Fruit fly (Drosophila melanogaster): Measurements from ENCODE around the gene MKP-4.

The MKP-4 gene

dm6 chrX:19663196-19663858 lies 40.4 kb downstream of the MKP-4 start (continued):
- 0 out of 2 replicates have a peak, but pooled peaks have one; percentile 6 for TF ChIP-seq CG9215 (GFP tag; IDR thresholded peaks at IDR 0.05)
- TF ChIP-seq dmrt99B (tag; optimal IDR thresholded peaks at IDR 0.05) = peak; percentile 72
- peak; percentile 32 for TF ChIP-seq Dek (tag; optimal IDR thresholded peaks at IDR 0.05)
- no peak for TF ChIP-seq CG10654 (GFP tag; optimal IDR thresholded peaks at IDR 0.05)
- no peak for TF ChIP-seq p53 (GFP tag; optimal IDR thresholded peaks at IDR 0.05)
- TF ChIP-seq CG9727 (GFP tag; optimal IDR thresholded peaks at IDR 0.05) = peak; percentile 78
- no peak for TF ChIP-seq sc (optimal IDR thresholded peaks at IDR 0.05)
- peak; percentile 24 for TF ChIP-seq sc (GFP tag; optimal IDR thresholded peaks at IDR 0.05)
- TF ChIP-seq dysf (GFP tag; IDR thresholded peaks at IDR 0.05) = peak; percentile 37; the same call in 1 of the 3 replicates
- 0 out of 2 replicates have a peak, but pooled peaks have one; percentile 26 for TF ChIP-seq CG4404 (GFP tag; IDR thresholded peaks at IDR 0.05)
- peak; percentile 75 for TF ChIP-seq Meics (GFP tag; optimal IDR thresholded peaks at IDR 0.05)
- peak; percentile 76 for TF ChIP-seq CG9437 (GFP tag; optimal IDR thresholded peaks at IDR 0.05)
- no peak for TF ChIP-seq pho (GFP tag; optimal IDR thresholded peaks at IDR 0.05)
- TF ChIP-seq Awh (GFP tag; IDR thresholded peaks at IDR 0.05) = 0 out of 2 replicates have a peak, but pooled peaks have one; percentile 13
- peak; percentile 55 for TF ChIP-seq CG1529 (GFP tag; optimal IDR thresholded peaks at IDR 0.05)
- TF ChIP-seq otp (GFP tag; IDR thresholded peaks at IDR 0.05) = no peak
- TF ChIP-seq dmrt11E (tag; optimal IDR thresholded peaks at IDR 0.05) = peak; percentile 70
- peak; percentile 66 for TF ChIP-seq grau (tag; optimal IDR thresholded peaks at IDR 0.05)
- peak; percentile 62 for TF ChIP-seq bcd (GFP tag; optimal IDR thresholded peaks at IDR 0.05)
- TF ChIP-seq Scr (GFP tag; IDR thresholded peaks at IDR 0.05; ENCODE audit: partially characterized antibody) = no peak
- TF ChIP-seq CG33557 (GFP tag; optimal IDR thresholded peaks at IDR 0.05) = peak; percentile 57
- TF ChIP-seq CG13296 (GFP tag; optimal IDR thresholded peaks at IDR 0.05) = no peak
- peak; percentile 4 for TF ChIP-seq CG30431 (GFP tag; optimal IDR thresholded peaks at IDR 0.05)
- TF ChIP-seq CG4707 (GFP tag; optimal IDR thresholded peaks at IDR 0.05) = peak; percentile 44
- peak; percentile 24 for TF ChIP-seq CG10543 (GFP tag; optimal IDR thresholded peaks at IDR 0.05)
- peak; percentile 58 for TF ChIP-seq CG2712 (tag; optimal IDR thresholded peaks at IDR 0.05)
- peak; percentile 37 for TF ChIP-seq Spps (tag; optimal IDR thresholded peaks at IDR 0.05)
- TF ChIP-seq oc (tag; optimal IDR thresholded peaks at IDR 0.05) = no peak
- TF ChIP-seq fu2 (GFP tag; optimal IDR thresholded peaks at IDR 0.05) = no peak
- TF ChIP-seq prd (optimal IDR thresholded peaks at IDR 0.05) = no peak
- TF ChIP-seq prd (GFP tag; IDR thresholded peaks at IDR 0.05) = 0 out of 3 replicates have a peak, but pooled peaks have one; percentile 16
- TF ChIP-seq Hr3 (GFP tag; optimal IDR thresholded peaks at IDR 0.05) = peak; percentile 25
- no peak for TF ChIP-seq da (GFP tag; optimal IDR thresholded peaks at IDR 0.05)
- no peak for TF ChIP-seq Dip3 (GFP tag; optimal IDR thresholded peaks at IDR 0.05)
- TF ChIP-seq Oli (tag; optimal IDR thresholded peaks at IDR 0.05) = peak; percentile 65
- TF ChIP-seq CG4820 (GFP tag; optimal IDR thresholded peaks at IDR 0.05) = peak; percentile 16
- TF ChIP-seq CG4424 (GFP tag; optimal IDR thresholded peaks at IDR 0.05) = peak; percentile 45
- TF ChIP-seq CG11247 (GFP tag; IDR thresholded peaks at IDR 0.05) = no peak; the same call in 1 of the 2 replicates
- peak; percentile 24 for TF ChIP-seq ATbp (GFP tag; optimal IDR thresholded peaks at IDR 0.05)
- peak; percentile 25 for TF ChIP-seq CG10274 (GFP tag; optimal IDR thresholded peaks at IDR 0.05)
- TF ChIP-seq bsh (GFP tag; optimal IDR thresholded peaks at IDR 0.05) = peak in 1 of 2 experiments; percentile 31
- TF ChIP-seq CG6175 (GFP tag; IDR thresholded peaks at IDR 0.05) = peak; percentile 94
- peak; percentile 4 for TF ChIP-seq CG9817 (tag; optimal IDR thresholded peaks at IDR 0.05)
- peak; percentile 45 for TF ChIP-seq CG10147 (GFP tag; optimal IDR thresholded peaks at IDR 0.05)
- TF ChIP-seq H2.0 (GFP tag; IDR thresholded peaks at IDR 0.05) = no peak
- TF ChIP-seq CG17912 (GFP tag; optimal IDR thresholded peaks at IDR 0.05) = no peak
- no peak for TF ChIP-seq psq (GFP tag; optimal IDR thresholded peaks at IDR 0.05)
- TF ChIP-seq CG3281 (GFP tag; optimal IDR thresholded peaks at IDR 0.05) = peak; percentile 56

All from whole organism, embryonic.